Worm (Caenorhabditis elegans): ENCODE measurements around the gene K02C4.2.

Gene K02C4.2

ce11 chrII:8062334-8062791 is 13.2 kb upstream of the K02C4.2 start, which contains the start of gene ufd-2 (continued):
- TF ChIP-seq ceh-2 (tag; optimal IDR thresholded peaks at IDR 0.05) (peak; percentile 73), ceh-45 (GFP tag; IDR thresholded peaks at IDR 0.05) (no peak), lin-11 (tag; optimal IDR thresholded peaks at IDR 0.05) (no peak), ceh-14 (tag; optimal IDR thresholded peaks at IDR 0.05) (peak; percentile 56), K02D7.2 (tag; optimal IDR thresholded peaks at IDR 0.05) (no peak), ref-2 (tag; optimal IDR thresholded peaks at IDR 0.05) (peak; percentile 82), hlh-8 (tag; optimal IDR thresholded peaks at IDR 0.05) (peak; percentile 30), unc-3 (GFP tag; conservative IDR thresholded peaks at IDR 0.05) (0 out of 2 replicates have a peak, but pooled peaks have one; percentile 14), unc-3 (tag; optimal IDR thresholded peaks at IDR 0.05) (no peak), pag-3 (tag; optimal IDR thresholded peaks at IDR 0.05; ENCODE audit: borderline replicate concordance) (no peak), npax-4 (tag; optimal IDR thresholded peaks at IDR 0.05) (no peak), unc-86 (tag; optimal IDR thresholded peaks at IDR 0.05) (peak; percentile 36), tbx-7 (tag; optimal IDR thresholded peaks at IDR 0.05) (peak; percentile 51), C38D4.7 (GFP tag; optimal IDR thresholded peaks at IDR 0.05) (no peak), fkh-10 (GFP tag; optimal IDR thresholded peaks at IDR 0.05) (no peak), ceh-9 (tag; optimal IDR thresholded peaks at IDR 0.05) (no peak)

DNA sequence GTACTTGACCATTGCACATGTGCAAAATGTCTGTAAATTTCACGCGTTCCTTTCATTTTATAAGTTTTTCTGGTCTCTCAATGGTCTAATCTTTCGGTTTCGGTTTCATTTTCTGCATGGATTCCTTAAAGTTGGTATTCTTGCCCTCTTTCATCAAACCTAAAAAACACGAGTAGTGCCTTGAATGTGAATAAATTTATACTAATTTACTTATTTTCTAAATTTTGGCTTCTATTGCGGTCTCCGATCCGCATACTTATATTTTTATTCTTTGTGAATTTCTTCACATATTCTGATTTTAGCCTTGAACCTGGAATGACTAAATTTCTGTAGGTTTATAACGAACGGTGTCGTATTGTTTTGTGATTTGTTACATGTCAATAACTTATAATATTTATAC is 9.6 kb upstream of the K02C4.2 start, which contains the start of gene pdha-1:
pdha-1 (plus strand) TSS at position 301 of the 400 bp plus-strand sequence.
- no peak for TF ChIP-seq ceh-6 (GFP tag; optimal IDR thresholded peaks at IDR 0.05)
- TF ChIP-seq unc-55 (GFP tag; optimal IDR thresholded peaks at IDR 0.05), result no peak
- TF ChIP-seq tbx-2 (tag; optimal IDR thresholded peaks at IDR 0.05), result no peak
- no peak for TF ChIP-seq ceh-30 (tag; optimal IDR thresholded peaks at IDR 0.05)
- TF ChIP-seq unc-42 (tag; optimal IDR thresholded peaks at IDR 0.05), result no peak
- no peak for TF ChIP-seq mec-3 (tag; optimal IDR thresholded peaks at IDR 0.05; ENCODE audit: borderline replicate concordance)
- TF ChIP-seq dmd-4 (tag; optimal IDR thresholded peaks at IDR 0.05; ENCODE audit: borderline replicate concordance), result no peak
- no peak for TF ChIP-seq elt-2 (tag; optimal IDR thresholded peaks at IDR 0.05)
- no peak for TF ChIP-seq K09A11.1 (tag; optimal IDR thresholded peaks at IDR 0.05; ENCODE audit: insufficient read depth)
- no peak for TF ChIP-seq nhr-11 (tag; optimal IDR thresholded peaks at IDR 0.05)
- TF ChIP-seq sox-2 (GFP tag; IDR thresholded peaks at IDR 0.05), result no peak
- no peak for TF ChIP-seq dve-1 (tag; optimal IDR thresholded peaks at IDR 0.05)
- TF ChIP-seq pqm-1 (tag; optimal IDR thresholded peaks at IDR 0.05), result no peak
- TF ChIP-seq syd-9 (tag; optimal IDR thresholded peaks at IDR 0.05), result no peak
- no peak for TF ChIP-seq F13H6.1 (tag; optimal IDR thresholded peaks at IDR 0.05)
- TF ChIP-seq rnt-1 (tag; optimal IDR thresholded peaks at IDR 0.05), result no peak
- TF ChIP-seq ceh-19 (GFP tag; optimal IDR thresholded peaks at IDR 0.05), result no peak

DNA sequence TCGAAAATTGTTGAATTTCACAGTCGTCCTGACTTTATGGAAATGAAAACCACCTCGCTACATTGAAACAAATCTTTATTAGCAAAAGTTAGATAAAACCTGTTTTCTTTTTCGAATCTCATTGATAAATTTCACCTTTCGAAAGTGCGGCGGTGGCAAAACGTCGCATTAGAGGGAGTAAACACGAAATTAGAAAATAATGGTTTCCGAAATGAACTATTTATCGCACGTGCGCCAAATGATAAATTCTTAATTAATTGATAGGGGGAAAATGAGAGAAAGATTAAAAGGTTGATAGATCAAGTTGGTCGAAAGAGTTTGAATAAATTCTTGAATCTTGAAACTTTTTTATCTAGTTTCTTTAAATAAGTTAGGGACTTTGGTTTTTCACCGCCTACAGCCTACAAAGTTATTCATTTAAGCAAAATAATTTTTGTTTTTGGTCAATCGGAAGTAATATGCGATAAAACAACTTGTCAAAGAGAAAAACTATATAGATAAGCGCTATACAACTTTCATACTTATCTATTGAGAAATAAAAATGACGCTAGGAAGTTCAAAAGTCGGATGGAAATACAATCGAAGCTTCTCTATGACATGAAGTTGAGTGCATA is 4.4 kb upstream of the K02C4.2 start:
- TF ChIP-seq che-1 (tag; optimal IDR thresholded peaks at IDR 0.05), result no peak
- TF ChIP-seq ets-4 (tag; optimal IDR thresholded peaks at IDR 0.05), result no peak
- TF ChIP-seq eyg-1 (tag; optimal IDR thresholded peaks at IDR 0.05), result no peak
- no peak for TF ChIP-seq ceh-6 (GFP tag; optimal IDR thresholded peaks at IDR 0.05)
- no peak for TF ChIP-seq hlh-6 (tag; optimal IDR thresholded peaks at IDR 0.05)
- no peak for TF ChIP-seq madf-2 (tag; optimal IDR thresholded peaks at IDR 0.05)
- no peak for TF ChIP-seq fkh-6 (tag; optimal IDR thresholded peaks at IDR 0.05)
- peak; percentile 29 for TF ChIP-seq elt-2 (tag; optimal IDR thresholded peaks at IDR 0.05)
